Worm (Caenorhabditis elegans) whole organism, L2 larva: ENCODE measurements around the gene pak-1.

Source experiments
- C34F6.9 ChIP-seq: fragments of 150-350 bp; optimal IDR thresholded peaks from 2 replicates; lab custom pipeline; 2014; ENCODE audit warnings: missing biosample characterization, missing genetic modification characterization
- F13H6.1 ChIP-seq: sonication (generic microtip); optimal IDR thresholded peaks from 2 replicates; lab custom pipeline; 2016; ENCODE audit warnings: missing genetic modification characterization, missing compliant biosample characterization
- R02D3.7 ChIP-seq: fragments of 150-350 bp; optimal IDR thresholded peaks from 2 replicates; lab custom pipeline; 2014; ENCODE audit warnings: missing biosample characterization, missing genetic modification characterization
- ZK546.5 ChIP-seq: sonication (generic microtip); optimal IDR thresholded peaks from 2 replicates; lab custom pipeline; 2017; ENCODE audit warnings: missing biosample characterization, missing genetic modification characterization
- alr-1 ChIP-seq: fragments of 150-350 bp; optimal IDR thresholded peaks from 2 replicates; lab custom pipeline; 2014; ENCODE audit warnings: missing biosample characterization, missing genetic modification characterization
- aly-2 ChIP-seq: fragments of 150-350 bp; optimal IDR thresholded peaks from 2 replicates; lab custom pipeline; 2014; ENCODE audit warnings: missing biosample characterization, missing genetic modification characterization
- ama-1 ChIP-seq: fragments of 150-350 bp; optimal IDR thresholded peaks from 2 replicates; lab custom pipeline; 2018; ENCODE audit warnings: inconsistent platforms
- blmp-1 ChIP-seq: sonication (generic microtip); optimal IDR thresholded peaks from 2 replicates; lab custom pipeline; 2017; ENCODE audit warnings: missing genetic modification characterization, mild to moderate bottlenecking, missing compliant biosample characterization, antibody characterized with exemption, moderate library complexity; ENCODE audit not compliant: insufficient read depth
- ceh-82 ChIP-seq: fragments of 150-350 bp; optimal IDR thresholded peaks from 2 replicates; lab custom pipeline; 2014; ENCODE audit warnings: missing biosample characterization, missing genetic modification characterization
- crh-2 ChIP-seq: sonication (generic microtip); optimal IDR thresholded peaks from 2 replicates; lab custom pipeline; 2017; ENCODE audit warnings: missing biosample characterization, missing genetic modification characterization
- dmd-4 ChIP-seq: sonication (generic microtip); optimal IDR thresholded peaks from 2 replicates; lab custom pipeline; 2017; ENCODE audit warnings: missing biosample characterization, missing genetic modification characterization
- elt-1 ChIP-seq: fragments of 150-350 bp; optimal IDR thresholded peaks from 2 replicates; lab custom pipeline; 2014; ENCODE audit warnings: missing biosample characterization, missing genetic modification characterization
- elt-3 ChIP-seq: sonication (generic microtip); optimal IDR thresholded peaks from 2 replicates; lab custom pipeline; 2017; ENCODE audit warnings: missing biosample characterization, missing genetic modification characterization
- fos-1 ChIP-seq: fragments of 150-350 bp; optimal IDR thresholded peaks from 2 replicates; lab custom pipeline; 2014; ENCODE audit warnings: missing biosample characterization, missing genetic modification characterization
- gmeb-1 ChIP-seq: fragments of 150-350 bp; optimal IDR thresholded peaks from 2 replicates; lab custom pipeline; 2014; ENCODE audit warnings: missing biosample characterization, missing genetic modification characterization
- lin-13 ChIP-seq: fragments of 150-350 bp; optimal IDR thresholded peaks from 2 replicates; lab custom pipeline; 2014; ENCODE audit warnings: missing biosample characterization, missing genetic modification reagents, missing genetic modification characterization
- lin-39 ChIP-seq: fragments of 150-350 bp; optimal IDR thresholded peaks from 2 replicates; lab custom pipeline; 2014; ENCODE audit warnings: missing biosample characterization, missing genetic modification reagents, missing genetic modification characterization
- lsy-2 ChIP-seq, 2 experiments: fragments of 150-350 bp in 1 of 2; sonication (generic microtip) in 1 of 2; optimal IDR thresholded peaks; 2 replicates each; lab custom pipeline; 2014 to 2017; ENCODE audit warnings: missing biosample characterization in 2 of 2, missing genetic modification characterization in 2 of 2
- mbf-1 ChIP-seq: sonication (generic microtip); optimal IDR thresholded peaks from 2 replicates; lab custom pipeline; 2017; ENCODE audit warnings: missing biosample characterization, missing genetic modification characterization
- mdl-1 ChIP-seq, 2 experiments: fragments of 150-350 bp in 1 of 2; sonication (generic microtip) in 1 of 2; optimal IDR thresholded peaks; 2 replicates each; lab custom pipeline; 2017; ENCODE audit warnings: missing biosample characterization in 2 of 2, missing genetic modification characterization in 2 of 2
- nhr-11 ChIP-seq: fragments of 150-350 bp; optimal IDR thresholded peaks from 2 replicates; lab custom pipeline; 2014; ENCODE audit warnings: missing biosample characterization, missing genetic modification characterization
- nhr-12 ChIP-seq: fragments of 150-350 bp; optimal IDR thresholded peaks from 2 replicates; lab custom pipeline; 2014; ENCODE audit warnings: missing biosample characterization, missing genetic modification characterization
- nhr-129 ChIP-seq: fragments of 150-350 bp; optimal IDR thresholded peaks from 2 replicates; lab custom pipeline; 2014; ENCODE audit warnings: missing biosample characterization, missing genetic modification characterization
- nhr-21 ChIP-seq: fragments of 150-350 bp; optimal IDR thresholded peaks from 2 replicates; lab custom pipeline; 2014; ENCODE audit warnings: missing biosample characterization, missing genetic modification characterization
- nhr-23 ChIP-seq: fragments of 150-350 bp; optimal IDR thresholded peaks from 2 replicates; lab custom pipeline; 2014; ENCODE audit warnings: missing biosample characterization, missing genetic modification reagents, missing genetic modification characterization
- nhr-237 ChIP-seq: fragments of 150-350 bp; optimal IDR thresholded peaks from 2 replicates; lab custom pipeline; 2014; ENCODE audit warnings: missing biosample characterization, missing genetic modification characterization
- nhr-25 ChIP-seq: fragments of 150-350 bp; sonication (generic microtip); optimal IDR thresholded peaks from 3 replicates; lab custom pipeline; 2014; ENCODE audit warnings: missing biosample characterization, missing genetic modification characterization
- nhr-6 ChIP-seq: fragments of 150-350 bp; optimal IDR thresholded peaks from 2 replicates; lab custom pipeline; 2014; ENCODE audit warnings: missing biosample characterization, missing genetic modification characterization
- nhr-77 ChIP-seq: fragments of 150-350 bp; optimal IDR thresholded peaks from 2 replicates; lab custom pipeline; 2014; ENCODE audit warnings: missing biosample characterization, missing genetic modification characterization
- peb-1 ChIP-seq: fragments of 150-350 bp; optimal IDR thresholded peaks from 2 replicates; lab custom pipeline; 2014; ENCODE audit warnings: missing biosample characterization, missing genetic modification characterization
- sem-4 ChIP-seq: fragments of 150-350 bp; optimal IDR thresholded peaks from 2 replicates; lab custom pipeline; 2014; ENCODE audit warnings: missing biosample characterization, missing genetic modification reagents, missing genetic modification characterization
- skn-1 ChIP-seq: sonication (generic microtip); optimal IDR thresholded peaks from 2 replicates; lab custom pipeline; 2017; ENCODE audit warnings: missing biosample characterization, missing genetic modification characterization
- sma-3 ChIP-seq: sonication (generic microtip); optimal IDR thresholded peaks from 2 replicates; lab custom pipeline; 2016; ENCODE audit warnings: missing genetic modification reagents, missing genetic modification characterization, missing compliant biosample characterization
- sma-9 ChIP-seq, 2 experiments: fragments of 150-350 bp in 1 of 2; sonication (generic microtip) in 1 of 2; optimal IDR thresholded peaks; 2 replicates each; lab custom pipeline; 2014 to 2016; ENCODE audit warnings: missing genetic modification characterization in 2 of 2, mild to moderate bottlenecking in 1 of 2, missing biosample characterization in 1 of 2, missing compliant biosample characterization in 1 of 2, missing genetic modification reagents in 1 of 2, moderate library complexity in 1 of 2
- snpc-4 ChIP-seq: fragments of 150-350 bp; optimal IDR thresholded peaks from 2 replicates; lab custom pipeline; 2014; ENCODE audit warnings: missing biosample characterization, missing genetic modification characterization
- unc-39 ChIP-seq: fragments of 150-350 bp; optimal IDR thresholded peaks from 2 replicates; lab custom pipeline; 2014; ENCODE audit warnings: missing biosample characterization, missing genetic modification characterization
- unc-55 ChIP-seq: fragments of 150-350 bp; sonication (generic microtip); optimal IDR thresholded peaks from 3 replicates; lab custom pipeline; 2014; ENCODE audit warnings: missing biosample characterization, missing genetic modification reagents, missing genetic modification characterization
- unc-62 ChIP-seq: fragments of 150-350 bp; optimal IDR thresholded peaks from 2 replicates; lab custom pipeline; 2014; ENCODE audit warnings: missing biosample characterization, missing genetic modification reagents, missing genetic modification characterization
- zag-1 ChIP-seq: fragments of 150-350 bp; optimal IDR thresholded peaks from 2 replicates; lab custom pipeline; 2014; ENCODE audit warnings: missing biosample characterization, missing genetic modification characterization
- ztf-1 ChIP-seq: fragments of 200-800 bp; sonication (Bioruptor generic); conservative IDR thresholded peaks from 2 replicates; pipeline ENCODE4 v1.3.6; 2022; ENCODE audit warnings: missing genetic modification characterization, missing compliant biosample characterization
- ztf-11 ChIP-seq: sonication (generic microtip); optimal IDR thresholded peaks from 2 replicates; lab custom pipeline; 2017; ENCODE audit warnings: missing biosample characterization, missing genetic modification characterization

pak-1 gene

ce11 chrX:6090779-6091178 lies 42.4 kb upstream of the pak-1 start:
- TF ChIP-seq sma-9 (GFP tag; optimal IDR thresholded peaks at IDR 0.05; lab: Kevin White, UChicago): no peak
- TF ChIP-seq sma-9 (tag; optimal IDR thresholded peaks at IDR 0.05; lab: Kevin White, UChicago): no peak
- TF ChIP-seq ceh-82 (tag; lab: Kevin White, UChicago): no peak
- TF ChIP-seq alr-1 (tag; lab: Kevin White, UChicago): no peak
- no peak for TF ChIP-seq mbf-1
- no peak for TF ChIP-seq elt-3 (tag; lab: Kevin White, UChicago)
- TF ChIP-seq lsy-2 (tag; optimal IDR thresholded peaks at IDR 0.05; lab: Kevin White, UChicago): no peak
- no peak for TF ChIP-seq nhr-21 (tag; lab: Kevin White, UChicago)
- TF ChIP-seq ztf-1 (GFP tag; lab: Robert Waterston, UW): no peak
- no peak for TF ChIP-seq mdl-1 (tag; optimal IDR thresholded peaks at IDR 0.05; lab: Kevin White, UChicago)
- no peak for TF ChIP-seq ZK546.5
- TF ChIP-seq F13H6.1: no peak
- no peak for TF ChIP-seq dmd-4
- no peak for TF ChIP-seq unc-62 (GFP tag; lab: Kevin White, UChicago)
- TF ChIP-seq zag-1: no peak
- no peak for TF ChIP-seq nhr-23 (tag; lab: Kevin White, UChicago)
- TF ChIP-seq nhr-12 (tag; lab: Kevin White, UChicago): no peak
- TF ChIP-seq unc-55: no peak
- no peak for TF ChIP-seq unc-39 (tag; lab: Kevin White, UChicago)
- no peak for TF ChIP-seq nhr-237 (tag; lab: Kevin White, UChicago)

- TF ChIP-seq C34F6.9 (tag; lab: Kevin White, UChicago) (no peak), sem-4 (tag; lab: Kevin White, UChicago) (no peak), nhr-12 (tag; lab: Kevin White, UChicago) (no peak), sma-3 (GFP tag; lab: Kevin White, UChicago) (peak; percentile 45), blmp-1 (tag; lab: Kevin White, UChicago) (no peak), nhr-129 (tag; lab: Kevin White, UChicago) (no peak), R02D3.7 (tag; lab: Kevin White, UChicago) (no peak), ztf-1 (GFP tag; lab: Robert Waterston, UW) (no peak), lin-13 (GFP tag; lab: Kevin White, UChicago) (peak; percentile 25), unc-39 (tag; lab: Kevin White, UChicago) (no peak), ama-1 (no peak), lin-39 (no peak), nhr-77 (tag; lab: Kevin White, UChicago) (no peak), skn-1 (tag; lab: Kevin White, UChicago) (no peak), nhr-6 (no peak), nhr-11 (tag; lab: Kevin White, UChicago) (peak; percentile 75), nhr-25 (no peak), ceh-82 (tag; lab: Kevin White, UChicago) (no peak), gmeb-1 (tag; lab: Kevin White, UChicago) (no peak), sma-9 (GFP tag; optimal IDR thresholded peaks at IDR 0.05; lab: Kevin White, UChicago) (no peak), sma-9 (tag; optimal IDR thresholded peaks at IDR 0.05; lab: Kevin White, UChicago) (no peak), mbf-1 (no peak), fos-1 (tag; lab: Kevin White, UChicago) (peak; percentile 13), aly-2 (tag; lab: Kevin White, UChicago) (no peak), snpc-4 (tag; lab: Kevin White, UChicago) (no peak), elt-1 (tag; lab: Kevin White, UChicago) (no peak), ztf-11 (tag; lab: Kevin White, UChicago) (no peak), F13H6.1 (no peak), ZK546.5 (no peak), zag-1 (no peak), dmd-4 (no peak), peb-1 (no peak), crh-2 (tag; lab: Kevin White, UChicago) (peak; percentile 3), nhr-21 (tag; lab: Kevin White, UChicago) (peak; percentile 44)
These were observed 40.3 kb upstream of the pak-1 start for ce11 chrX:6088718-6089117.

- TF ChIP-seq nhr-25 (peak; percentile 8), ama-1 (no peak), alr-1 (tag; lab: Kevin White, UChicago) (no peak)
- TF ChIP-seq, all 48 proteins: peak for 1
These were observed 39.3 kb upstream of the pak-1 start, which contains the start of gene C45B2.8 for ce11 chrX:6087676-6088075. Gene C45B2.8 (plus strand): TSS chrX:6087976.
